Fruit fly (Drosophila melanogaster): ENCODE data around the gene CG43350.

dm6 chr2L:9342532-9342931, 6.8 kb upstream of the CG43350 start, which contains the start of gene CG3748:
- TF ChIP-seq psq (optimal IDR thresholded peaks at IDR 0.05) (no peak), insv (optimal IDR thresholded peaks at IDR 0.05) (no peak)
